Worm (Caenorhabditis elegans) whole organism, young adult: ENCODE measurements around the gene sdz-10.

Experiments used
- B0035.1 ChIP-seq: sonication (generic microtip); optimal IDR thresholded peaks from 2 replicates; lab custom pipeline; 2016; ENCODE audit warnings: missing genetic modification characterization, mild to moderate bottlenecking, missing compliant biosample characterization, missing genotype, missing genetic modification reagents
- nfyb-1 ChIP-seq: fragments of 200-800 bp; sonication (Bioruptor generic); IDR thresholded peaks from 2 replicates; pipeline ENCODE4 v1.3.6; 2022; ENCODE audit warnings: missing genetic modification reagents, missing genetic modification characterization, missing compliant biosample characterization
- snpc-4 ChIP-seq, 5 experiments: fragments of 150-350 bp in 1 of 5; sonication (generic microtip) in 4 of 5; optimal IDR thresholded peaks; 2 replicates each; lab custom pipeline; 2014 to 2018; ENCODE audit warnings: missing genetic modification characterization in 5 of 5, missing biosample characterization in 3 of 5, antibody characterized with exemption in 2 of 5, mild to moderate bottlenecking in 2 of 5, missing compliant biosample characterization in 2 of 5, missing genotype in 2 of 5, moderate library complexity in 2 of 5, missing genetic modification reagents in 1 of 5
- tbp1 ChIP-seq: fragments of 200-800 bp; sonication (Bioruptor generic); optimal IDR thresholded peaks from 2 replicates; lab custom pipeline; 2018; ENCODE audit warnings: mild to moderate bottlenecking, missing genetic modification characterization, missing compliant biosample characterization
- ztf-25 ChIP-seq: fragments of 200-800 bp; sonication (Bioruptor generic); IDR thresholded peaks from 2 replicates; pipeline ENCODE4 v1.3.6; 2022; ENCODE audit warnings: missing genetic modification reagents, missing genetic modification characterization, missing compliant biosample characterization

DNA sequence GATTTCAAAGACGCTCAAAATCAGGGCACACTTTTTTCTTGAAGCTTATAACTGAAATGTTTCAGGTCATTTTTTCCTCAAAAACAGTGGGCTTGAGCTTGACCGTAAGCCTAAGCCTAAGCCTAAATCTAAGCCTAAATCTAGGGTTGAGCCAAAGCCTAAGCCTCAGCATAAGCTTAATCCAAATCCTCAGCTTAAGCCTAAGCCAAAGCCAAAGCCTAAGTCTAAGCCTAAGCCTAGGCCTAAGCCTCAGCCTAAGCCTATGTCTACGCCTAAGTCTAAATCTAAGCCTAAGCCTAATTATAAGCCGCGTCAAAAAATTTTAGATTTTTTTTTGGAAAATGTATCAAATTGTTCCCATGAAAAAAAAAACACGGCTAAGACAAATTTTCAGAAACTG lies 37.8 kb downstream of the sdz-10 start:
- TF ChIP-seq ztf-25 (GFP tag; lab: Robert Waterston, UW) (no peak), snpc-4 (GFP tag; optimal IDR thresholded peaks at IDR 0.05; lab: Kevin White, UChicago) (no peak), snpc-4 (tag; optimal IDR thresholded peaks at IDR 0.05; lab: Kevin White, UChicago) (no peak), B0035.1 (tag; lab: Kevin White, UChicago) (no peak), nfyb-1 (GFP tag; lab: Robert Waterston, UW) (no peak), tbp1 (GFP tag; lab: Kevin White, UChicago) (no peak)
